Fruit fly (Drosophila melanogaster) whole organism, embryonic: ENCODE measurements around the gene Acp29AB.

Experiments used
- BEAF-32 ChIP-seq: fragments of 200-800 bp; sonication (Bioruptor generic); optimal IDR thresholded peaks from 3 replicates; lab custom pipeline; 2017; ENCODE audit warnings: missing biosample characterization, missing genetic modification characterization, mild to moderate bottlenecking, moderate library complexity, missing genetic modification reagents
- CG10543 ChIP-seq: fragments of 200-800 bp; sonication (Bioruptor generic); optimal IDR thresholded peaks from 3 replicates; lab custom pipeline; 2017; ENCODE audit warnings: missing biosample characterization, mild to moderate bottlenecking, missing genetic modification characterization, moderate library complexity
- CG11247 ChIP-seq: fragments of 200-800 bp; sonication (Bioruptor generic); IDR thresholded peaks from 2 replicates; pipeline ENCODE4 v1.3.6; 2022; ENCODE audit warnings: missing biosample characterization, missing genetic modification characterization
- CG11504 ChIP-seq: fragments of 200-800 bp; sonication (Bioruptor generic); optimal IDR thresholded peaks from 3 replicates; lab custom pipeline; 2019; ENCODE audit warnings: missing biosample characterization, mild to moderate bottlenecking, missing genetic modification characterization, moderate library complexity
- CG11723 ChIP-seq: fragments of 200-800 bp; sonication (Bioruptor generic); optimal IDR thresholded peaks from 2 replicates; lab custom pipeline; 2017; ENCODE audit warnings: missing biosample characterization, mild to moderate bottlenecking, missing genetic modification characterization
- CG1233 ChIP-seq: fragments of 200-800 bp; sonication (Bioruptor generic); optimal IDR thresholded peaks from 4 replicates; lab custom pipeline; 2018; ENCODE audit warnings: missing biosample characterization, mild to moderate bottlenecking, missing genetic modification characterization
- CG15073 ChIP-seq: fragments of 200-800 bp; sonication (Bioruptor generic); optimal IDR thresholded peaks from 2 replicates; lab custom pipeline; 2016; ENCODE audit warnings: missing biosample characterization, missing genetic modification characterization
- CG15696 ChIP-seq: fragments of 200-800 bp; sonication (Bioruptor generic); optimal IDR thresholded peaks from 2 replicates; lab custom pipeline; 2019; ENCODE audit warnings: missing biosample characterization, mild to moderate bottlenecking, missing genetic modification characterization, moderate library complexity
- CG1647 ChIP-seq: fragments of 200-800 bp; sonication (Bioruptor generic); optimal IDR thresholded peaks from 3 replicates; lab custom pipeline; 2016; ENCODE audit warnings: missing biosample characterization, missing genetic modification characterization
- CG17328 ChIP-seq: fragments of 200-800 bp; sonication (Bioruptor generic); IDR thresholded peaks from 2 replicates; pipeline ENCODE4 v1.3.6; 2022; ENCODE audit warnings: missing biosample characterization, missing genetic modification characterization
- CG2116 ChIP-seq: fragments of 200-800 bp; sonication (Bioruptor generic); optimal IDR thresholded peaks from 3 replicates; lab custom pipeline; 2018; ENCODE audit warnings: missing biosample characterization, mild to moderate bottlenecking, missing genetic modification characterization
- CG32532 ChIP-seq: fragments of 200-800 bp; sonication (Bioruptor generic); IDR thresholded peaks from 2 replicates; pipeline ENCODE4 v1.3.6; 2022; ENCODE audit warnings: missing biosample characterization, missing genetic modification characterization
- CG34376 ChIP-seq: fragments of 200-800 bp; sonication (Bioruptor generic); optimal IDR thresholded peaks from 2 replicates; lab custom pipeline; 2018; ENCODE audit warnings: missing biosample characterization, mild to moderate bottlenecking, missing genetic modification characterization
- CG3847 ChIP-seq: fragments of 200-800 bp; sonication (Bioruptor generic); IDR thresholded peaks from 2 replicates; pipeline ENCODE4 v1.3.6; 2022; ENCODE audit warnings: missing biosample characterization, missing genetic modification characterization
- CG4360 ChIP-seq: fragments of 200-800 bp; sonication (Bioruptor generic); IDR thresholded peaks from 2 replicates; pipeline ENCODE4 v1.3.6; 2022; ENCODE audit warnings: missing biosample characterization, missing genetic modification characterization
- CG6272 ChIP-seq: fragments of 200-800 bp; sonication (Bioruptor generic); IDR thresholded peaks from 2 replicates; pipeline ENCODE4 v1.3.6; 2022; ENCODE audit warnings: missing biosample characterization, missing genetic modification characterization
- CG7786 ChIP-seq: fragments of 200-800 bp; sonication (Bioruptor generic); optimal IDR thresholded peaks from 2 replicates; lab custom pipeline; 2016; ENCODE audit warnings: missing biosample characterization, missing genetic modification characterization
- CG8089 ChIP-seq: fragments of 200-800 bp; sonication (Bioruptor generic); optimal IDR thresholded peaks from 3 replicates; lab custom pipeline; 2016; ENCODE audit warnings: missing biosample characterization, missing genetic modification characterization
- CG9932 ChIP-seq: fragments of 200-800 bp; sonication (Bioruptor generic); IDR thresholded peaks from 2 replicates; pipeline ENCODE4 v1.3.6; 2022; ENCODE audit warnings: missing biosample characterization, missing genetic modification characterization
- CrebB ChIP-seq: fragments of 200-800 bp; sonication (Bioruptor generic); optimal IDR thresholded peaks from 3 replicates; lab custom pipeline; 2018; ENCODE audit warnings: missing biosample characterization, mild to moderate bottlenecking, missing genetic modification characterization
- Dek ChIP-seq: fragments of 200-800 bp; sonication (Bioruptor generic); optimal IDR thresholded peaks from 3 replicates; lab custom pipeline; 2019; ENCODE audit warnings: missing biosample characterization, mild to moderate bottlenecking, missing genetic modification characterization, moderate library complexity
- Dip3 ChIP-seq: fragments of 200-800 bp; sonication (Bioruptor generic); optimal IDR thresholded peaks from 3 replicates; lab custom pipeline; 2016; ENCODE audit warnings: missing biosample characterization, missing genetic modification characterization
- E2f2 ChIP-seq: fragments of 200-800 bp; sonication (Bioruptor generic); IDR thresholded peaks from 2 replicates; pipeline ENCODE4 v1.3.6; 2022; ENCODE audit warnings: missing biosample characterization, missing genetic modification characterization
- Gug ChIP-seq: fragments of 200-800 bp; sonication (Bioruptor generic); IDR thresholded peaks from 4 replicates; pipeline ENCODE4 v1.3.6; 2022; ENCODE audit warnings: missing biosample characterization, missing genetic modification characterization
- HLH4C ChIP-seq: fragments of 200-800 bp; sonication (Bioruptor generic); IDR thresholded peaks from 3 replicates; pipeline ENCODE4 v1.3.6; 2022; ENCODE audit warnings: missing biosample characterization, missing genetic modification characterization; ENCODE audit not compliant: partially characterized antibody
- Mad ChIP-seq: fragments of 200-800 bp; sonication (Bioruptor generic); optimal IDR thresholded peaks from 2 replicates; lab custom pipeline; 2016; ENCODE audit warnings: missing biosample characterization, missing genetic modification characterization
- Mrtf ChIP-seq: fragments of 200-800 bp; sonication (Bioruptor generic); IDR thresholded peaks from 3 replicates; pipeline ENCODE4 v1.3.6; 2022; ENCODE audit warnings: missing biosample characterization, missing genetic modification characterization
- Trl ChIP-seq, 3 experiments: fragments of >200 bp in 2 of 3; fragments of 200-800 bp in 1 of 3; sonication (Bioruptor generic) in 1 of 3; optimal IDR thresholded peaks; 2 replicates in 1 of 3; 3 replicates in 2 of 3; lab custom pipeline; 2016 to 2017; ENCODE audit warnings: missing biosample characterization in 1 of 3, missing genetic modification characterization in 1 of 3
- aop ChIP-seq: fragments of 200-800 bp; sonication (Bioruptor generic); IDR thresholded peaks from 2 replicates; pipeline ENCODE4 v1.3.6; 2022; ENCODE audit warnings: missing biosample characterization, missing genetic modification characterization
- az2 ChIP-seq: fragments of 200-800 bp; sonication (Bioruptor generic); optimal IDR thresholded peaks from 3 replicates; lab custom pipeline; 2016; ENCODE audit warnings: missing biosample characterization, missing genetic modification characterization
- eyg ChIP-seq: fragments of 200-800 bp; sonication (Bioruptor generic); optimal IDR thresholded peaks from 3 replicates; lab custom pipeline; 2016; ENCODE audit warnings: missing biosample characterization, missing genetic modification characterization
- fd102C ChIP-seq: fragments of 200-800 bp; sonication (Bioruptor generic); optimal IDR thresholded peaks from 2 replicates; lab custom pipeline; 2018; ENCODE audit warnings: missing biosample characterization, mild to moderate bottlenecking, missing genetic modification characterization, moderate library complexity
- hbn ChIP-seq: fragments of 200-800 bp; sonication (Bioruptor generic); IDR thresholded peaks from 2 replicates; pipeline ENCODE4 v1.3.6; 2022; ENCODE audit warnings: missing biosample characterization, missing genetic modification characterization; ENCODE audit not compliant: partially characterized antibody
- jing ChIP-seq: fragments of 200-800 bp; sonication (Bioruptor generic); optimal IDR thresholded peaks from 2 replicates; lab custom pipeline; 2018; ENCODE audit warnings: missing biosample characterization, mild to moderate bottlenecking, missing genetic modification characterization
- lmd ChIP-seq: fragments of 200-800 bp; sonication (Bioruptor generic); IDR thresholded peaks from 2 replicates; pipeline ENCODE4 v1.3.6; 2022; ENCODE audit warnings: missing biosample characterization, missing genetic modification characterization
- luna ChIP-seq: fragments of 200-800 bp; sonication (Bioruptor generic); optimal IDR thresholded peaks from 2 replicates; lab custom pipeline; 2016; ENCODE audit warnings: missing biosample characterization, missing genetic modification characterization
- nerfin-1 ChIP-seq: fragments of 200-800 bp; sonication (Bioruptor generic); optimal IDR thresholded peaks from 3 replicates; lab custom pipeline; 2019; ENCODE audit warnings: missing biosample characterization, mild to moderate bottlenecking, missing genetic modification characterization, moderate library complexity
- p53 ChIP-seq: fragments of 200-800 bp; sonication (Bioruptor generic); optimal IDR thresholded peaks from 2 replicates; lab custom pipeline; 2016; ENCODE audit warnings: missing biosample characterization, missing genetic modification characterization
- pb ChIP-seq: fragments of 200-800 bp; sonication (Bioruptor generic); optimal IDR thresholded peaks from 3 replicates; lab custom pipeline; 2016; ENCODE audit warnings: missing biosample characterization, missing genetic modification characterization
- pho ChIP-seq: fragments of 200-800 bp; sonication (Bioruptor generic); optimal IDR thresholded peaks from 2 replicates; lab custom pipeline; 2016; ENCODE audit warnings: missing biosample characterization, missing genetic modification characterization
- rib ChIP-seq: fragments of 200-800 bp; sonication (Bioruptor generic); IDR thresholded peaks from 2 replicates; pipeline ENCODE4 v1.3.6; 2022; ENCODE audit warnings: missing biosample characterization, missing genetic modification characterization
- salm ChIP-seq: fragments of 200-800 bp; sonication (Bioruptor generic); optimal IDR thresholded peaks from 2 replicates; lab custom pipeline; 2018; ENCODE audit warnings: missing biosample characterization, mild to moderate bottlenecking, missing genetic modification characterization
- scrt ChIP-seq: fragments of 200-800 bp; sonication (Bioruptor generic); optimal IDR thresholded peaks from 2 replicates; lab custom pipeline; 2018; ENCODE audit warnings: missing biosample characterization, mild to moderate bottlenecking, missing genetic modification characterization, moderate library complexity
- seq ChIP-seq: fragments of 200-800 bp; sonication (Bioruptor generic); IDR thresholded peaks from 2 replicates; pipeline ENCODE4 v1.3.6; 2022; ENCODE audit warnings: missing biosample characterization, missing genetic modification characterization
- slbo ChIP-seq: fragments of 200-800 bp; sonication (Bioruptor generic); IDR thresholded peaks from 2 replicates; pipeline ENCODE4 v1.3.6; 2022; ENCODE audit warnings: missing biosample characterization, missing genetic modification characterization
- sob ChIP-seq: fragments of 200-800 bp; sonication (Bioruptor generic); IDR thresholded peaks from 2 replicates; pipeline ENCODE4 v1.3.6; 2022; ENCODE audit warnings: missing biosample characterization, missing genetic modification characterization
- sqz ChIP-seq: fragments of 200-800 bp; sonication (Bioruptor generic); optimal IDR thresholded peaks from 3 replicates; lab custom pipeline; 2018; ENCODE audit warnings: missing biosample characterization, mild to moderate bottlenecking, missing genetic modification characterization
- sr ChIP-seq: fragments of 200-800 bp; sonication (Bioruptor generic); IDR thresholded peaks from 3 replicates; pipeline ENCODE4 v1.3.6; 2022; ENCODE audit warnings: missing biosample characterization, missing genetic modification characterization
- tio ChIP-seq: fragments of 200-800 bp; sonication (Bioruptor generic); optimal IDR thresholded peaks from 2 replicates; lab custom pipeline; 2017; ENCODE audit warnings: missing biosample characterization, missing genetic modification characterization, inconsistent platforms

The Acp29AB gene

dm6 chr2L:8370364-8371326 is 22.4 kb downstream of the Acp29AB start, which contains the start of gene CG17292 (continued):
- TF ChIP-seq slbo (peak; percentile 69), Trl (optimal IDR thresholded peaks at IDR 0.05; lab: Kevin White, UChicago) (no peak), Trl (GFP tag; optimal IDR thresholded peaks at IDR 0.05; lab: Kevin White, UChicago) (peak; percentile 43), CG3847 (peak; percentile 61), CrebB (tag; lab: Kevin White, UChicago) (peak; percentile 85), pho (peak; percentile 37), CG6272 (GFP tag; lab: Robert Waterston, UW) (peak; percentile 49), CG9932 (GFP tag; lab: Robert Waterston, UW) (peak; percentile 73), hbn (GFP tag; lab: Robert Waterston, UW) (peak; percentile 76), Mad (peak; percentile 42), p53 (no peak), pb (GFP tag; lab: Kevin White, UChicago) (no peak), eyg (peak; percentile 15), salm (no peak), CG15073 (GFP tag; lab: Kevin White, UChicago) (no peak), HLH4C (peak; percentile 89), CG2116 (peak; percentile 58), CG17328 (GFP tag; lab: Robert Waterston, UW) (peak; percentile 50), Dek (tag; lab: Kevin White, UChicago) (peak; percentile 66), CG11247 (peak; percentile 62; the same call in 1 of the 2 replicates), tio (GFP tag; lab: Kevin White, UChicago) (no peak), scrt (GFP tag; lab: Kevin White, UChicago) (no peak), sr (GFP tag; lab: Robert Waterston, UW) (peak; percentile 61; the same call in 2 of the 3 replicates), aop (GFP tag; lab: Robert Waterston, UW) (no peak), sqz (GFP tag; lab: Kevin White, UChicago) (no peak), rib (peak; percentile 92), CG4360 (no peak), Mrtf (GFP tag; lab: Robert Waterston, UW) (no peak; the same call in 2 of the 3 replicates), jing (GFP tag; lab: Kevin White, UChicago) (no peak), CG15696 (tag; lab: Kevin White, UChicago) (no peak), CG11504 (tag; lab: Kevin White, UChicago) (peak; percentile 25), CG34376 (peak; percentile 79), CG7786 (GFP tag; lab: Kevin White, UChicago) (no peak), CG32532 (peak; percentile 72), fd102C (GFP tag; lab: Kevin White, UChicago) (no peak), az2 (GFP tag; lab: Kevin White, UChicago) (no peak), seq (GFP tag; lab: Robert Waterston, UW) (peak; percentile 43; the same call in 1 of the 2 replicates), nerfin-1 (tag; lab: Kevin White, UChicago) (no peak), lmd (GFP tag; lab: Robert Waterston, UW) (peak; percentile 46), CG11723 (peak; percentile 16), sob (GFP tag; lab: Robert Waterston, UW) (peak; percentile 86), E2f2 (GFP tag; lab: Robert Waterston, UW) (peak; percentile 66), luna (GFP tag; lab: Kevin White, UChicago) (no peak), CG1647 (peak; percentile 28), Gug (peak; percentile 40; the same call in 2 of the 4 replicates), CG1233 (GFP tag; lab: Kevin White, UChicago) (peak; percentile 4), CG10543 (GFP tag; lab: Kevin White, UChicago) (peak; percentile 93), BEAF-32 (peak; percentile 82), CG8089 (peak; percentile 33), Dip3 (GFP tag; lab: Kevin White, UChicago) (peak; percentile 32)
